Worm (Caenorhabditis elegans) whole organism, mixed stage, embryonic: Measurements from ENCODE around the gene C29F9.6.

Source experiments
- bed-3 ChIP-seq: fragments of 200-800 bp; sonication (Bioruptor generic); optimal IDR thresholded peaks from 3 replicates; lab custom pipeline; 2018; ENCODE audit warnings: mild to moderate bottlenecking, missing genetic modification characterization, moderate library complexity, missing compliant biosample characterization
- drap-1 ChIP-seq: fragments of 200-800 bp; sonication (Bioruptor generic); optimal IDR thresholded peaks from 3 replicates; lab custom pipeline; 2018; ENCODE audit warnings: mild to moderate bottlenecking, missing genetic modification characterization, missing compliant biosample characterization
- mep-1 ChIP-seq: fragments of 150-350 bp; optimal IDR thresholded peaks from 2 replicates; lab custom pipeline; 2017; ENCODE audit warnings: missing biosample characterization, missing genetic modification reagents, missing genetic modification characterization, inconsistent platforms
- nhr-28 ChIP-seq: fragments of 150-350 bp; optimal IDR thresholded peaks from 2 replicates; lab custom pipeline; 2014; ENCODE audit warnings: missing biosample characterization, missing genetic modification characterization
- ztf-11 ChIP-seq: fragments of 150-350 bp; optimal IDR thresholded peaks from 2 replicates; lab custom pipeline; 2014; ENCODE audit warnings: missing biosample characterization, missing genetic modification characterization

C29F9.6 gene

ce11 chrIII:165390-165789, 50.7 kb downstream of the C29F9.6 start, which contains the start of gene F40G9.7:
Gene F40G9.7, plus strand, starts transcription at chrIII:165690.
- TF ChIP-seq ztf-11 (no peak), bed-3 (GFP tag; lab: Kevin White, UChicago) (no peak), mep-1 (no peak), nhr-28 (tag; lab: Kevin White, UChicago) (no peak), drap-1 (GFP tag; lab: Kevin White, UChicago) (no peak)
